Fruit fly (Drosophila melanogaster) S2 (cell line): ENCODE results near the gene PH4alphaNE3.

Source experiments
- CG8478 ChIP-seq: fragments of >200 bp; optimal IDR thresholded peaks from 2 replicates; lab custom pipeline; 2018
- CTCF ChIP-seq, 2 experiments: fragments of >200 bp; optimal IDR thresholded peaks; 2 replicates each; lab custom pipeline; 2018

DNA sequence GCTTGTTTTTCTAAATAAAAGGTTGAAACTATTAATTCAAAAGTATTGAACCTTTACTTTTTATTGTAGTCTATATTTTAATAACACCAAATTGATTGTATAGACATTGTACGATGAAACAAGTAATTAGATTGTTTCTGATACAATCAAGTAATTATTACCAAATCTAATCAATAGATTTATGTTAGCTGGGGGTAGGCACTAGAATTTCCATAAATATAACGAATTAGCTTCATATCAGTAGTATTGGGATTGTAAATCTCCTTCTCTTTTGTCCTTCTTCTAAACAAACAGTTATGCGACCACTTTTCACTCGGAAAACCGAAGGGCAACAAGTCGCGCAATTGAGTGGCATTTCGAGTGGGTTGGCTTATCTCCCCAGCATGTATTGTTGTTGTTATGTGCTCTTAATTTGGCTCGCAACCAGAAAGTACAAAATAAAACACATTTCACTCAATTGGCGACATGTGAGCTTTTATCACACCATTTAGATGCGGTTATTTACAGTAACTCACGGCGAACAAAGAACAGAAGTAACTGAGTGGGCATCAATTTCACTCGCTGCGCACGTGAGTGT is 4.5 kb upstream of the PH4alphaNE3 start:
- no peak for TF ChIP-seq CTCF (optimal IDR thresholded peaks at IDR 0.05; lab: Kevin White, UChicago)
- no peak for TF ChIP-seq CG8478 (lab: Kevin White, UChicago)
